Fruit fly (Drosophila melanogaster): ENCODE results near the gene dpr19.
A peak's percentile ranks its signal among the peaks of the same experiment; 100 is the strongest.

dpr19 gene

DNA sequence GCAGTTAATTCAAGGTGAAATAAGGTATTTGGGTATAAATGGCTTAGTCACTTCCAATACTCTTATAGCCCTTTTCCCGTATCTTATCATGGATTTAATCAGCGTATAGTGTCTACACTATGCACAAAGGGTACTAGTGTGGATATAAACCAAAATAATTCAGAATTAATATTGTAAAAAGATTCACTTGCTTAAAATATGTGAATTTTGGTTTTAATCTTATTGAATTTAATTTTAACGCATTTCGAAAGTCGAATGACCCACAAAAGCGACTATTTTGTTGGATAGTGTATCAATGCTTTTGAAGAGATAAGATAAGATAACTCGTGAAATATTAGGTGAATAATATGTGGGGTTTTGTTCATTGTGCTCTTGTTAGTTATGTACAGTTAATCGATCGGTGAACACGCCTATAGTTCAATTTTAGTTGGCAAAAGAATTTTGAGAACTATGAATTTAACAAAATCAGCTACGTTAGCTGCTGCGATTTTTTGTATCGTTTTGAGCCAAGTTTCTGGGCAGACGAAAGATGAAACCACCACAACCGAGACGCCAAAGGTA is 6.0 kb downstream of the dpr19 start, which contains the start of gene CG5096 (continued):
- TF ChIP-seq sug (tag; optimal IDR thresholded peaks at IDR 0.05) (peak; percentile 89), Fer1 (GFP tag; optimal IDR thresholded peaks at IDR 0.05) (peak; percentile 95), HLH4C (GFP tag; IDR thresholded peaks at IDR 0.05; ENCODE audit: partially characterized antibody) (no peak), Med (GFP tag) (peak; percentile 97), peb (GFP tag; IDR thresholded peaks at IDR 0.05) (peak; percentile 42; the same call in 1 of the 2 replicates), lab (GFP tag; optimal IDR thresholded peaks at IDR 0.05) (peak; percentile 97), emc (GFP tag; optimal IDR thresholded peaks at IDR 0.05) (peak; percentile 59), Pdp1 (GFP tag; optimal IDR thresholded peaks at IDR 0.05) (peak; percentile 78 to 79), Dp (GFP tag; optimal IDR thresholded peaks at IDR 0.05) (no peak), vvl (GFP tag; IDR thresholded peaks at IDR 0.05) (peak; percentile 94), CG9215 (GFP tag; IDR thresholded peaks at IDR 0.05) (no peak; the same call in none of the 2 replicates), Hey (tag; optimal IDR thresholded peaks at IDR 0.05) (no peak), CG1529 (GFP tag; optimal IDR thresholded peaks at IDR 0.05) (peak; percentile 74), run (tag; optimal IDR thresholded peaks at IDR 0.05) (peak; percentile 83), Jarid2 (GFP tag; optimal IDR thresholded peaks at IDR 0.05) (no peak), Dad (GFP tag; optimal IDR thresholded peaks at IDR 0.05) (peak; percentile 51), CG11723 (GFP tag; optimal IDR thresholded peaks at IDR 0.05) (peak; percentile 70), Hr78 (GFP tag; optimal IDR thresholded peaks at IDR 0.05) (no peak), ftz-f1 (GFP tag; optimal IDR thresholded peaks at IDR 0.05) (peak; percentile 29), Camta (GFP tag; optimal IDR thresholded peaks at IDR 0.05) (peak; percentile 78), CG9932 (GFP tag; IDR thresholded peaks at IDR 0.05) (peak; percentile 81), vfl (GFP tag; optimal IDR thresholded peaks at IDR 0.05) (peak; percentile 57), E2f2 (GFP tag; IDR thresholded peaks at IDR 0.05) (peak; percentile 74), otp (GFP tag; IDR thresholded peaks at IDR 0.05) (peak; percentile 87), danr (GFP tag; IDR thresholded peaks at IDR 0.05) (peak; percentile 81), CG3995 (GFP tag; optimal IDR thresholded peaks at IDR 0.05) (peak; percentile 49), eve (GFP tag; optimal IDR thresholded peaks at IDR 0.05) (peak in 1 of 2 experiments; percentile 78), HLH54F (GFP tag; optimal IDR thresholded peaks at IDR 0.05) (peak; percentile 76), Optix (GFP tag; IDR thresholded peaks at IDR 0.05) (no peak), CG17385 (GFP tag; optimal IDR thresholded peaks at IDR 0.05) (peak; percentile 89), CG2889 (GFP tag; IDR thresholded peaks at IDR 0.05) (peak; percentile 93), lola (GFP tag; optimal IDR thresholded peaks at IDR 0.05) (peak in 1 of 3 experiments; percentile 58), ranshi (GFP tag; IDR thresholded peaks at IDR 0.05) (peak; percentile 91; the same call in 1 of the 2 replicates), Ptx1 (GFP tag; IDR thresholded peaks at IDR 0.05) (peak; percentile 89), CG4617 (GFP tag; optimal IDR thresholded peaks at IDR 0.05; ENCODE audit: borderline replicate concordance) (peak; percentile 45), CG6272 (GFP tag; IDR thresholded peaks at IDR 0.05) (peak; percentile 81), pho (GFP tag; optimal IDR thresholded peaks at IDR 0.05) (peak; percentile 84), CG3065 (GFP tag; optimal IDR thresholded peaks at IDR 0.05) (peak; percentile 32), Side (GFP tag; optimal IDR thresholded peaks at IDR 0.05) (peak; percentile 83), CG14710 (tag; optimal IDR thresholded peaks at IDR 0.05) (peak; percentile 67), bsh (GFP tag; optimal IDR thresholded peaks at IDR 0.05) (peak in 1 of 2 experiments; percentile 90), CG17568 (GFP tag; optimal IDR thresholded peaks at IDR 0.05) (peak; percentile 86), CG17912 (GFP tag; optimal IDR thresholded peaks at IDR 0.05) (peak; percentile 43), mld (GFP tag; IDR thresholded peaks at IDR 0.05; ENCODE audit: partially characterized antibody) (no peak), CG16815 (GFP tag; optimal IDR thresholded peaks at IDR 0.05) (peak; percentile 14), stwl (tag; optimal IDR thresholded peaks at IDR 0.05) (no peak), CG7987 (GFP tag; optimal IDR thresholded peaks at IDR 0.05) (peak; percentile 80), CG16779 (GFP tag; IDR thresholded peaks at IDR 0.05) (0 out of 2 replicates have a peak, but pooled peaks have one; percentile 60), Gug (GFP tag; IDR thresholded peaks at IDR 0.05) (no peak)
